Fruit fly (Drosophila melanogaster) whole organism, embryonic: Measurements from ENCODE around the gene CG11382.
A peak's percentile ranks its signal among the peaks of the same experiment; 100 is the strongest.

Source experiments
- Atf6 ChIP-seq: fragments of 200-800 bp; sonication (Bioruptor generic); IDR thresholded peaks from 2 replicates; pipeline ENCODE4 v1.3.6; 2022; ENCODE audit warnings: missing biosample characterization, missing genetic modification characterization
- Blimp-1 ChIP-seq: fragments of 200-800 bp; sonication (Bioruptor generic); optimal IDR thresholded peaks from 3 replicates; lab custom pipeline; 2018; ENCODE audit warnings: missing biosample characterization, missing genetic modification characterization, mild to moderate bottlenecking, moderate library complexity, missing genetic modification reagents
- CG10462 ChIP-seq: fragments of 200-800 bp; sonication (Bioruptor generic); optimal IDR thresholded peaks from 2 replicates; lab custom pipeline; 2016; ENCODE audit warnings: missing biosample characterization, missing genetic modification characterization
- CG10654 ChIP-seq: fragments of 200-800 bp; sonication (Bioruptor generic); optimal IDR thresholded peaks from 2 replicates; lab custom pipeline; 2016; ENCODE audit warnings: missing biosample characterization, missing genetic modification characterization
- CG1233 ChIP-seq: fragments of 200-800 bp; sonication (Bioruptor generic); optimal IDR thresholded peaks from 4 replicates; lab custom pipeline; 2018; ENCODE audit warnings: missing biosample characterization, mild to moderate bottlenecking, missing genetic modification characterization
- CG12942 ChIP-seq: fragments of 200-800 bp; sonication (Bioruptor generic); optimal IDR thresholded peaks from 3 replicates; lab custom pipeline; 2016; ENCODE audit warnings: missing biosample characterization, missing genetic modification characterization
- CG13624 ChIP-seq: fragments of 200-800 bp; sonication (Bioruptor generic); optimal IDR thresholded peaks from 2 replicates; lab custom pipeline; 2016; ENCODE audit warnings: missing biosample characterization, missing genetic modification characterization
- CG13775 ChIP-seq: fragments of 200-800 bp; sonication (Bioruptor generic); optimal IDR thresholded peaks from 3 replicates; lab custom pipeline; 2017; ENCODE audit warnings: missing biosample characterization, mild to moderate bottlenecking, missing genetic modification characterization
- CG14965 ChIP-seq: fragments of 200-800 bp; sonication (Bioruptor generic); optimal IDR thresholded peaks from 2 replicates; lab custom pipeline; 2016; ENCODE audit warnings: missing biosample characterization, missing genetic modification characterization, borderline replicate concordance
- CG15479 ChIP-seq: fragments of 200-800 bp; sonication (Bioruptor generic); optimal IDR thresholded peaks from 3 replicates; lab custom pipeline; 2019; ENCODE audit warnings: missing biosample characterization, mild to moderate bottlenecking, missing genetic modification characterization, moderate library complexity
- CG15601 ChIP-seq: fragments of 200-800 bp; sonication (Bioruptor generic); optimal IDR thresholded peaks from 3 replicates; lab custom pipeline; 2019; ENCODE audit warnings: missing biosample characterization, mild to moderate bottlenecking, missing genetic modification characterization, moderate library complexity
- CG15696 ChIP-seq: fragments of 200-800 bp; sonication (Bioruptor generic); optimal IDR thresholded peaks from 2 replicates; lab custom pipeline; 2019; ENCODE audit warnings: missing biosample characterization, mild to moderate bottlenecking, missing genetic modification characterization, moderate library complexity
- CG17829 ChIP-seq: fragments of 200-800 bp; optimal IDR thresholded peaks from 2 replicates; lab custom pipeline; 2019; ENCODE audit warnings: missing biosample characterization, mild to moderate bottlenecking, missing genetic modification characterization, moderate library complexity
- CG18262 ChIP-seq: fragments of 200-800 bp; optimal IDR thresholded peaks from 3 replicates; lab custom pipeline; 2019; ENCODE audit warnings: missing biosample characterization, mild to moderate bottlenecking, missing genetic modification characterization, moderate library complexity
- CG18476 ChIP-seq: fragments of 200-800 bp; sonication (Bioruptor generic); optimal IDR thresholded peaks from 2 replicates; lab custom pipeline; 2016; ENCODE audit warnings: missing biosample characterization, mild to moderate bottlenecking, missing genetic modification characterization
- CG2875 ChIP-seq: fragments of 200-800 bp; sonication (Bioruptor generic); optimal IDR thresholded peaks from 2 replicates; lab custom pipeline; 2017; ENCODE audit warnings: missing biosample characterization, mild to moderate bottlenecking, missing genetic modification characterization, missing genetic modification reagents
- CG2889 ChIP-seq: fragments of 200-800 bp; sonication (Bioruptor generic); IDR thresholded peaks from 3 replicates; pipeline ENCODE4 v1.3.6; 2022; ENCODE audit warnings: missing biosample characterization, missing genetic modification characterization
- CG3065 ChIP-seq: fragments of 200-800 bp; sonication (Bioruptor generic); optimal IDR thresholded peaks from 2 replicates; lab custom pipeline; 2016; ENCODE audit warnings: missing biosample characterization, missing genetic modification characterization
- CG31441 ChIP-seq: fragments of 200-800 bp; sonication (Bioruptor generic); IDR thresholded peaks from 2 replicates; pipeline ENCODE4 v1.3.6; 2022; ENCODE audit warnings: missing biosample characterization, missing genetic modification characterization
- CG32772 ChIP-seq: fragments of 200-800 bp; sonication (Bioruptor generic); IDR thresholded peaks from 2 replicates; pipeline ENCODE4 v1.3.6; 2022; ENCODE audit warnings: missing biosample characterization, missing genetic modification characterization
- CG3726 ChIP-seq: fragments of 200-800 bp; sonication (Bioruptor generic); IDR thresholded peaks from 3 replicates; pipeline ENCODE4, ENCODE4 v1.3.6; 2022; ENCODE audit warnings: missing biosample characterization, missing genetic modification characterization
- CG5245 ChIP-seq: fragments of 200-800 bp; sonication (Bioruptor generic); optimal IDR thresholded peaks from 3 replicates; lab custom pipeline; 2016; ENCODE audit warnings: missing biosample characterization, missing genetic modification characterization
- CG6175 ChIP-seq: fragments of 200-800 bp; sonication (Bioruptor generic); IDR thresholded peaks from 3 replicates; pipeline ENCODE4 v1.3.6; 2022; ENCODE audit warnings: missing biosample characterization, missing genetic modification characterization
- CG6272 ChIP-seq: fragments of 200-800 bp; sonication (Bioruptor generic); IDR thresholded peaks from 2 replicates; pipeline ENCODE4 v1.3.6; 2022; ENCODE audit warnings: missing biosample characterization, missing genetic modification characterization
- CG6765 ChIP-seq: fragments of 200-800 bp; sonication (Bioruptor generic); optimal IDR thresholded peaks from 3 replicates; lab custom pipeline; 2017; ENCODE audit warnings: missing biosample characterization, mild to moderate bottlenecking, missing genetic modification characterization
- CG6854 ChIP-seq: fragments of 200-800 bp; sonication (Bioruptor generic); optimal IDR thresholded peaks from 3 replicates; lab custom pipeline; 2017; ENCODE audit warnings: missing biosample characterization, mild to moderate bottlenecking, missing genetic modification characterization
- CG8388 ChIP-seq: fragments of 200-800 bp; sonication (Bioruptor generic); optimal IDR thresholded peaks from 2 replicates; lab custom pipeline; 2019; ENCODE audit warnings: missing biosample characterization, mild to moderate bottlenecking, missing genetic modification characterization, moderate library complexity
- CG9876 ChIP-seq: fragments of 200-800 bp; sonication (Bioruptor generic); optimal IDR thresholded peaks from 2 replicates; lab custom pipeline; 2016; ENCODE audit warnings: missing biosample characterization, missing genetic modification characterization
- Ets65A ChIP-seq: fragments of 200-800 bp; sonication (Bioruptor generic); peaks from one replicate; lab custom pipeline; 2016; ENCODE audit warnings: missing biosample characterization, missing genetic modification characterization
- HLH3B ChIP-seq: fragments of 200-800 bp; sonication (Bioruptor generic); IDR thresholded peaks from 2 replicates; pipeline ENCODE4 v1.3.6; 2022; ENCODE audit warnings: missing biosample characterization, missing genetic modification characterization
- Lim3 ChIP-seq: fragments of 200-800 bp; sonication (Bioruptor generic); IDR thresholded peaks from 2 replicates; pipeline ENCODE4 v1.3.6; 2022; ENCODE audit warnings: missing biosample characterization, missing genetic modification characterization
- Med ChIP-seq: fragments of 200-800 bp; sonication (Bioruptor generic); peaks from one replicate; lab custom pipeline; 2016; ENCODE audit warnings: missing biosample characterization, missing genetic modification characterization, mild to moderate bottlenecking, inconsistent platforms, moderate library complexity
- Neu2 ChIP-seq: fragments of 200-800 bp; sonication (Bioruptor generic); optimal IDR thresholded peaks from 3 replicates; lab custom pipeline; 2016; ENCODE audit warnings: missing biosample characterization, missing genetic modification characterization, borderline replicate concordance
- Poxn ChIP-seq: fragments of 200-800 bp; sonication (Bioruptor generic); IDR thresholded peaks from 2 replicates; pipeline ENCODE4 v1.3.6; 2022; ENCODE audit warnings: missing biosample characterization, missing genetic modification characterization
- Xrp1 ChIP-seq: fragments of 200-800 bp; sonication (Bioruptor generic); IDR thresholded peaks from 2 replicates; pipeline ENCODE4 v1.3.6; 2022; ENCODE audit warnings: missing biosample characterization, missing genetic modification characterization
- abd-A ChIP-seq: fragments of 200-800 bp; sonication (Bioruptor generic); optimal IDR thresholded peaks from 3 replicates; lab custom pipeline; 2019; ENCODE audit warnings: missing biosample characterization, mild to moderate bottlenecking, missing genetic modification characterization, moderate library complexity
- br ChIP-seq: fragments of >200 bp; optimal IDR thresholded peaks from 2 replicates; lab custom pipeline; 2017
- cato ChIP-seq: fragments of 200-800 bp; sonication (Bioruptor generic); optimal IDR thresholded peaks from 2 replicates; lab custom pipeline; 2016; ENCODE audit warnings: missing biosample characterization, missing genetic modification characterization, borderline replicate concordance
- cg ChIP-seq: fragments of 200-800 bp; sonication (Bioruptor generic); optimal IDR thresholded peaks from 3 replicates; lab custom pipeline; 2019; ENCODE audit warnings: missing biosample characterization, mild to moderate bottlenecking, missing genetic modification characterization, moderate library complexity
- dmrt11E ChIP-seq: fragments of 200-800 bp; sonication (Bioruptor generic); optimal IDR thresholded peaks from 3 replicates; lab custom pipeline; 2018; ENCODE audit warnings: missing biosample characterization, mild to moderate bottlenecking, missing genetic modification characterization, moderate library complexity
- dmrt99B ChIP-seq: fragments of 200-800 bp; sonication (Bioruptor generic); optimal IDR thresholded peaks from 2 replicates; lab custom pipeline; 2018; ENCODE audit warnings: missing biosample characterization, mild to moderate bottlenecking, missing genetic modification characterization, moderate library complexity
- eve ChIP-seq, 2 experiments: fragments of >200 bp; optimal IDR thresholded peaks; 2 replicates each; lab custom pipeline; 2017; ENCODE audit warnings: missing biosample characterization in 2 of 2, missing genetic modification characterization in 2 of 2
- grau ChIP-seq: fragments of 200-800 bp; optimal IDR thresholded peaks from 3 replicates; lab custom pipeline; 2019; ENCODE audit warnings: missing biosample characterization, mild to moderate bottlenecking, missing genetic modification characterization, moderate library complexity
- gt ChIP-seq: fragments of 200-800 bp; sonication (Bioruptor generic); IDR thresholded peaks from 2 replicates; pipeline ENCODE4 v1.3.6; 2022; ENCODE audit warnings: missing biosample characterization, missing genetic modification characterization
- jing ChIP-seq: fragments of 200-800 bp; sonication (Bioruptor generic); optimal IDR thresholded peaks from 2 replicates; lab custom pipeline; 2018; ENCODE audit warnings: missing biosample characterization, mild to moderate bottlenecking, missing genetic modification characterization
- mld ChIP-seq: fragments of 200-800 bp; sonication (Bioruptor generic); IDR thresholded peaks from 3 replicates; pipeline ENCODE4 v1.3.6; 2022; ENCODE audit warnings: missing biosample characterization, missing genetic modification characterization; ENCODE audit not compliant: partially characterized antibody
- nerfin-2 ChIP-seq: fragments of 200-800 bp; sonication (Bioruptor generic); IDR thresholded peaks from 2 replicates; pipeline ENCODE4 v1.3.6; 2022; ENCODE audit warnings: missing biosample characterization, missing genetic modification characterization; ENCODE audit not compliant: partially characterized antibody
- otp ChIP-seq: fragments of 200-800 bp; sonication (Bioruptor generic); IDR thresholded peaks from 3 replicates; pipeline ENCODE4, ENCODE4 v1.3.6; 2022; ENCODE audit warnings: missing biosample characterization, missing genetic modification characterization
- row ChIP-seq: fragments of 200-800 bp; sonication (Bioruptor generic); IDR thresholded peaks from 3 replicates; pipeline ENCODE4 v1.3.6; 2022; ENCODE audit warnings: missing biosample characterization, missing genetic modification characterization
- sens ChIP-seq: fragments of 200-800 bp; sonication (Bioruptor generic); peaks from one replicate; lab custom pipeline; 2016; ENCODE audit warnings: missing biosample characterization, missing genetic modification characterization
- ttk ChIP-seq: fragments of 200-800 bp; sonication (Bioruptor generic); IDR thresholded peaks from 2 replicates; pipeline ENCODE4 v2.1.2; 2022; ENCODE audit warnings: missing biosample characterization, missing genetic modification characterization
- unc-4 ChIP-seq: fragments of 200-800 bp; sonication (Bioruptor generic); IDR thresholded peaks from 2 replicates; pipeline ENCODE4 v1.3.6; 2022; ENCODE audit warnings: missing biosample characterization, missing genetic modification characterization; ENCODE audit not compliant: partially characterized antibody

The CG11382 gene

DNA sequence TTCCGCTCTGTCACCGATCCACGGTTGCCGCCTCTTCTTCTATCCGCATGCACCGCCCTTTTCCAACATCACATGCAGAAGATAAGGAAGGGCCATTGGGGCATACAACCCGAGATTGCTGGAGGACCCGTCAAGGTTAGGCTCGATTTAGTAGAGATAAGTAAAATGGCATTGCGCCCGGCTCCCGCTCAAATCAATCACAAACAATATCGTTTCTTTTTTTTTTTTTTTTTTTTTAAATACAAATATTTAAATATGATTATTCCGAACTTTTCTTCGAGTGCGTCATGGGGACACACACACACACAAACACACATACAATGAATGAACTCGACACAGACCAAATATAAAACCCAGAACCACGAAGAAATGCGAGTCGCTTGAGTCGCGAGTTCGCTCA, 19.3 kb downstream of the CG11382 start (continued):
- TF ChIP-seq HLH3B (GFP tag; lab: Robert Waterston, UW), result no peak
- no peak for TF ChIP-seq CG17829
- no peak for TF ChIP-seq CG13775 (GFP tag; lab: Kevin White, UChicago)
- no peak for TF ChIP-seq gt (GFP tag; lab: Robert Waterston, UW)
- no peak for TF ChIP-seq ttk (GFP tag; lab: Robert Waterston, UW)
- TF ChIP-seq row (GFP tag; lab: Robert Waterston, UW), result peak; percentile 51; the same call in 2 of the 3 replicates
- TF ChIP-seq CG10654 (GFP tag; lab: Kevin White, UChicago), result no peak
- no peak for TF ChIP-seq nerfin-2 (GFP tag; lab: Robert Waterston, UW)
- no peak for TF ChIP-seq CG9876 (GFP tag; lab: Kevin White, UChicago)
- TF ChIP-seq CG18476 (GFP tag; lab: Kevin White, UChicago), result no peak
- no peak for TF ChIP-seq CG31441 (GFP tag; lab: Robert Waterston, UW)
- TF ChIP-seq jing, result no peak
- TF ChIP-seq CG3726, result no peak
- peak; percentile 13; the same call in 1 of the 3 replicates for TF ChIP-seq otp
- no peak for TF ChIP-seq Ets65A (GFP tag; lab: Kevin White, UChicago)
- peak; percentile 60 for TF ChIP-seq sens (GFP tag; lab: Kevin White, UChicago)
- no peak for TF ChIP-seq CG12942
- no peak for TF ChIP-seq CG15696 (tag; lab: Kevin White, UChicago)
- no peak for TF ChIP-seq CG3065 (GFP tag; lab: Kevin White, UChicago)
- no peak for TF ChIP-seq CG8388 (GFP tag; lab: Kevin White, UChicago)
- TF ChIP-seq br (lab: Kevin White, UChicago), result no peak
- no peak for TF ChIP-seq CG14965 (GFP tag; lab: Kevin White, UChicago)
- no peak for TF ChIP-seq CG2875 (GFP tag; lab: Kevin White, UChicago)
- no peak for TF ChIP-seq abd-A
- no peak for TF ChIP-seq Atf6
- TF ChIP-seq Blimp-1 (GFP tag; lab: Kevin White, UChicago), result peak; percentile 27
- TF ChIP-seq eve (GFP tag; optimal IDR thresholded peaks at IDR 0.05; lab: Kevin White, UChicago), result no peak
- TF ChIP-seq Neu2 (GFP tag; lab: Kevin White, UChicago), result no peak
- TF ChIP-seq CG15479, result no peak
- TF ChIP-seq Poxn, result no peak
- peak; percentile 21 for TF ChIP-seq cg (GFP tag; lab: Kevin White, UChicago)
- no peak for TF ChIP-seq dmrt99B (tag; lab: Kevin White, UChicago)
- TF ChIP-seq dmrt11E (tag; lab: Kevin White, UChicago), result peak; percentile 15
- TF ChIP-seq mld (GFP tag; lab: Robert Waterston, UW), result no peak
- no peak for TF ChIP-seq CG6765 (GFP tag; lab: Kevin White, UChicago)
- peak; percentile 42 for TF ChIP-seq Med (GFP tag; lab: Kevin White, UChicago)
- no peak for TF ChIP-seq CG15601 (tag; lab: Kevin White, UChicago)
- TF ChIP-seq CG5245 (GFP tag; lab: Kevin White, UChicago), result no peak
- TF ChIP-seq unc-4 (GFP tag; lab: Robert Waterston, UW), result no peak
- TF ChIP-seq CG18262, result peak; percentile 29
- TF ChIP-seq CG10462 (GFP tag; lab: Kevin White, UChicago), result no peak
- no peak for TF ChIP-seq CG13624 (GFP tag; lab: Kevin White, UChicago)
- 0 out of 2 replicates have a peak, but pooled peaks have one; percentile 23 for TF ChIP-seq CG32772 (GFP tag; lab: Robert Waterston, UW)
- no peak for TF ChIP-seq Lim3
- TF ChIP-seq cato (GFP tag; lab: Kevin White, UChicago), result no peak
- TF ChIP-seq Xrp1, result peak; percentile 58
- TF ChIP-seq grau (tag; lab: Kevin White, UChicago), result no peak
- TF ChIP-seq CG6175 (GFP tag; lab: Robert Waterston, UW), result no peak
- no peak for TF ChIP-seq CG6272
- no peak for TF ChIP-seq CG2889 (GFP tag; lab: Robert Waterston, UW)
- TF ChIP-seq CG6854 (GFP tag; lab: Kevin White, UChicago), result no peak
- TF ChIP-seq CG1233 (GFP tag; lab: Kevin White, UChicago), result no peak
